Fruit fly (Drosophila melanogaster) whole organism, prepupa: ENCODE measurements around the gene CG7789.

ENCODE experiments used
- Blimp-1 ChIP-seq: fragments of 200-800 bp; sonication (Bioruptor generic); optimal IDR thresholded peaks from 3 replicates; lab custom pipeline; 2017; ENCODE audit warnings: missing biosample characterization, missing genetic modification characterization, mild to moderate bottlenecking, moderate library complexity, missing genetic modification reagents
- CG10631 ChIP-seq: fragments of 200-800 bp; sonication (Bioruptor generic); optimal IDR thresholded peaks from 2 replicates; lab custom pipeline; 2016; ENCODE audit warnings: missing biosample characterization, missing genetic modification characterization
- CG10669 ChIP-seq: fragments of 200-800 bp; sonication (Bioruptor generic); optimal IDR thresholded peaks from 3 replicates; lab custom pipeline; 2018; ENCODE audit warnings: missing biosample characterization, mild to moderate bottlenecking, missing genetic modification characterization, moderate library complexity
- CG11294 ChIP-seq: fragments of 200-800 bp; sonication (Bioruptor generic); IDR thresholded peaks from 2 replicates; pipeline ENCODE4 v1.3.6; 2022; ENCODE audit warnings: missing biosample characterization, missing genetic modification characterization
- CG15336 ChIP-seq: fragments of 200-800 bp; sonication (Bioruptor generic); IDR thresholded peaks from 2 replicates; pipeline ENCODE4 v1.3.6; 2022; ENCODE audit warnings: missing biosample characterization, missing genetic modification characterization
- CG31627 ChIP-seq: fragments of 200-800 bp; sonication (Bioruptor generic); optimal IDR thresholded peaks from 3 replicates; lab custom pipeline; 2016; ENCODE audit warnings: missing biosample characterization, missing genetic modification characterization
- CG32006 ChIP-seq: fragments of 200-800 bp; sonication (Bioruptor generic); optimal IDR thresholded peaks from 3 replicates; lab custom pipeline; 2017; ENCODE audit warnings: missing biosample characterization, mild to moderate bottlenecking, missing genetic modification characterization
- CG34406 ChIP-seq: fragments of 200-800 bp; sonication (Bioruptor generic); optimal IDR thresholded peaks from 3 replicates; lab custom pipeline; 2016; ENCODE audit warnings: missing biosample characterization, missing genetic modification characterization
- CG3919 ChIP-seq: fragments of 200-800 bp; sonication (Bioruptor generic); optimal IDR thresholded peaks from 3 replicates; lab custom pipeline; 2016; ENCODE audit warnings: missing biosample characterization, missing genetic modification characterization
- CG6163 ChIP-seq: fragments of 200-800 bp; sonication (Bioruptor generic); IDR thresholded peaks from 3 replicates; pipeline ENCODE4 v1.3.6; 2022; ENCODE audit warnings: missing biosample characterization, missing genetic modification characterization
- CG6276 ChIP-seq: fragments of 200-800 bp; sonication (Bioruptor generic); optimal IDR thresholded peaks from 2 replicates; lab custom pipeline; 2017; ENCODE audit warnings: missing biosample characterization, mild to moderate bottlenecking, missing genetic modification characterization
- CG6792 ChIP-seq: fragments of 200-800 bp; sonication (Bioruptor generic); optimal IDR thresholded peaks from 3 replicates; lab custom pipeline; 2016; ENCODE audit warnings: missing biosample characterization, missing genetic modification characterization
- CG6854 ChIP-seq: fragments of 200-800 bp; sonication (Bioruptor generic); optimal IDR thresholded peaks from 2 replicates; lab custom pipeline; 2017; ENCODE audit warnings: missing biosample characterization, mild to moderate bottlenecking, missing genetic modification characterization
- CG7368 ChIP-seq: fragments of 200-800 bp; sonication (Bioruptor generic); optimal IDR thresholded peaks from 3 replicates; lab custom pipeline; 2016; ENCODE audit warnings: missing biosample characterization, missing genetic modification characterization
- CG8119 ChIP-seq: fragments of 200-800 bp; sonication (Bioruptor generic); IDR thresholded peaks from 3 replicates; pipeline ENCODE4 v1.3.6; 2022; ENCODE audit warnings: missing biosample characterization, missing genetic modification characterization
- CG8319 ChIP-seq: fragments of 200-800 bp; sonication (Bioruptor generic); optimal IDR thresholded peaks from 3 replicates; lab custom pipeline; 2016; ENCODE audit warnings: missing biosample characterization, missing genetic modification characterization
- CG8632 ChIP-seq: fragments of 200-800 bp; sonication (Bioruptor generic); optimal IDR thresholded peaks from 3 replicates; lab custom pipeline; 2016; ENCODE audit warnings: missing biosample characterization, missing genetic modification characterization
- CG9139 ChIP-seq: fragments of 200-800 bp; sonication (Bioruptor generic); optimal IDR thresholded peaks from 3 replicates; lab custom pipeline; 2017; ENCODE audit warnings: missing biosample characterization, mild to moderate bottlenecking, missing genetic modification characterization
- Eip75B ChIP-seq: fragments of 200-800 bp; sonication (Bioruptor generic); optimal IDR thresholded peaks from 3 replicates; lab custom pipeline; 2016; ENCODE audit warnings: missing biosample characterization, missing genetic modification characterization
- Eip78C ChIP-seq: fragments of 200-800 bp; sonication (Bioruptor generic); peaks from one replicate; lab custom pipeline; 2016; ENCODE audit warnings: missing biosample characterization, missing genetic modification characterization
- Eip93F ChIP-seq: fragments of 200-800 bp; sonication (Bioruptor generic); optimal IDR thresholded peaks from 2 replicates; lab custom pipeline; 2016; ENCODE audit warnings: missing biosample characterization, mild to moderate bottlenecking, missing genetic modification characterization
- Gug ChIP-seq: fragments of 200-800 bp; sonication (Bioruptor generic); IDR thresholded peaks from 2 replicates; pipeline ENCODE4 v1.3.6; 2022; ENCODE audit warnings: missing biosample characterization, missing genetic modification characterization
- Hr38 ChIP-seq: sonication (Bioruptor generic); optimal IDR thresholded peaks from 2 replicates; lab custom pipeline; 2016; ENCODE audit warnings: missing biosample characterization, missing genetic modification characterization
- Hr4 ChIP-seq: fragments of 200-800 bp; sonication (Bioruptor generic); optimal IDR thresholded peaks from 3 replicates; lab custom pipeline; 2016; ENCODE audit warnings: missing biosample characterization, missing genetic modification characterization
- Lpt ChIP-seq: fragments of 200-800 bp; sonication (Bioruptor generic); optimal IDR thresholded peaks from 3 replicates; lab custom pipeline; 2016; ENCODE audit warnings: missing biosample characterization, missing genetic modification characterization
- Met ChIP-seq: fragments of 200-800 bp; sonication (Bioruptor generic); optimal IDR thresholded peaks from 3 replicates; lab custom pipeline; 2016; ENCODE audit warnings: missing biosample characterization, missing genetic modification characterization
- OdsH ChIP-seq: fragments of 200-800 bp; sonication (Bioruptor generic); optimal IDR thresholded peaks from 3 replicates; lab custom pipeline; 2016; ENCODE audit warnings: missing biosample characterization, missing genetic modification characterization
- achi ChIP-seq: fragments of 200-800 bp; sonication (Bioruptor generic); optimal IDR thresholded peaks from 3 replicates; lab custom pipeline; 2016; ENCODE audit warnings: missing biosample characterization, missing genetic modification characterization
- acj6 ChIP-seq: fragments of 200-800 bp; sonication (Bioruptor generic); optimal IDR thresholded peaks from 3 replicates; lab custom pipeline; 2016; ENCODE audit warnings: missing biosample characterization, missing genetic modification characterization
- cyc ChIP-seq: fragments of 200-800 bp; sonication (Bioruptor generic); optimal IDR thresholded peaks from 3 replicates; lab custom pipeline; 2016; ENCODE audit warnings: missing biosample characterization, missing genetic modification characterization
- dac ChIP-seq: fragments of 200-800 bp; sonication (Bioruptor generic); optimal IDR thresholded peaks from 2 replicates; lab custom pipeline; 2017; ENCODE audit warnings: missing biosample characterization, mild to moderate bottlenecking, missing genetic modification characterization
- eg ChIP-seq: fragments of 200-800 bp; sonication (Bioruptor generic); IDR thresholded peaks from 3 replicates; pipeline ENCODE4 v1.3.6; 2022; ENCODE audit warnings: missing biosample characterization, missing genetic modification characterization
- esn ChIP-seq: fragments of 200-800 bp; sonication (Bioruptor generic); optimal IDR thresholded peaks from 2 replicates; lab custom pipeline; 2016; ENCODE audit warnings: missing biosample characterization, mild to moderate bottlenecking, missing genetic modification characterization, moderate library complexity
- fd59A ChIP-seq: fragments of 200-800 bp; sonication (Bioruptor generic); optimal IDR thresholded peaks from 2 replicates; lab custom pipeline; 2017; ENCODE audit warnings: missing biosample characterization, mild to moderate bottlenecking, missing genetic modification characterization, missing genetic modification reagents
- lz ChIP-seq: fragments of 200-800 bp; sonication (Bioruptor generic); optimal IDR thresholded peaks from 3 replicates; lab custom pipeline; 2016; ENCODE audit warnings: missing biosample characterization, missing genetic modification characterization
- pdm3 ChIP-seq: fragments of 200-800 bp; sonication (Bioruptor generic); optimal IDR thresholded peaks from 3 replicates; lab custom pipeline; 2016; ENCODE audit warnings: missing biosample characterization, missing genetic modification characterization
- spab ChIP-seq: fragments of 200-800 bp; sonication (Bioruptor generic); optimal IDR thresholded peaks from 2 replicates; lab custom pipeline; 2017; ENCODE audit warnings: missing biosample characterization, mild to moderate bottlenecking, missing genetic modification characterization, missing genetic modification reagents
- svp ChIP-seq: fragments of 200-800 bp; sonication (Bioruptor generic); peaks from one replicate; lab custom pipeline; 2016; ENCODE audit warnings: missing biosample characterization, missing genetic modification characterization
- topi ChIP-seq: fragments of 200-800 bp; sonication (Bioruptor generic); optimal IDR thresholded peaks from 3 replicates; lab custom pipeline; 2016; ENCODE audit warnings: missing biosample characterization, missing genetic modification characterization
- vri ChIP-seq: fragments of 200-800 bp; sonication (Bioruptor generic); optimal IDR thresholded peaks from 3 replicates; lab custom pipeline; 2016; ENCODE audit warnings: missing biosample characterization, mild to moderate bottlenecking, missing genetic modification characterization

CG7789 gene

DNA sequence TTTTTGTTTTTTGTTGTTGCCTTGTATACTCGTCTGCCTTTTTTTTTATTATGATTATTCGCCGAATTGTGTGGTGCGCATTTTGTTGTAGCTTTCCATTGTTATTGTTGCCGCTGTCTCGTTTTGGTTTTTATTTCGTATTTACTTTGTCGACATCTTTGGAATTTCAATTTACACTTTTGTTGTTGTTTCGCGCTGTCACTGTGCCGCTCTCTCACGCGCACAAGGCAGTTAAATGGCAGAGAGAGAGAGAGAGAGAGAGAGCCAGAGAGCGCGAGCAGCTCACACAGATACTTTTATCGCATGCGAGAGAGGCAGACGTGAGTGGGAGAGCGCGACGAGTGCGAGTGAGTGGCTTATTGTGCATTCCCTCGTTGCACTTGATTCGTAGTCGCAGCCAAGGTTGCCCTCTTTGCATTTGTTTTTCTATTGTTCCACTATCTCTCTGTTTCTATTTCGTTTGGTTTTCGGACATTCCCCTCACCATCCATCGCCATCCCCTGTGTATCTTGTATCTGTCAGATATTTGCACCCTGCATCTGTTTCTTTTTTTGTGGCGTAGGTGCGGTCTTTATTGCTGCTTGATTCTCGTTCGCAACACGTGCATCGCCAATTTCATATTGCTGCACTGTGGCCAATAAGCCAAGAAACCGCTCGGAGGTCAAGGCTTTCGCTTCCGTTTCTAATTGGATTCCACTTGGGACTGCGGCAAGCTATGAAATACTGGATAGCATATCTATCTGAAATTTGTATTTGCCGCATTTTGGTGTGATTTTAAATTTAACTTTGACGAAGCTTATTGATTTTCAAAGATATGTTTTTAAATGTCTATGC lies 28.4 kb upstream of the CG7789 start (continued):
- TF ChIP-seq CG6276 (GFP tag; lab: Kevin White, UChicago) (no peak), cyc (GFP tag; lab: Kevin White, UChicago) (no peak), CG8319 (no peak), Hr38 (GFP tag; lab: Kevin White, UChicago) (no peak), CG32006 (GFP tag; lab: Kevin White, UChicago) (no peak), CG6163 (GFP tag; lab: Robert Waterston, UW) (peak; percentile 54), vri (GFP tag; lab: Kevin White, UChicago) (peak; percentile 58), acj6 (GFP tag; lab: Kevin White, UChicago) (no peak), achi (GFP tag; lab: Kevin White, UChicago) (peak; percentile 66), CG34406 (no peak), Met (GFP tag; lab: Kevin White, UChicago) (no peak), CG7368 (GFP tag; lab: Kevin White, UChicago) (no peak), pdm3 (GFP tag; lab: Kevin White, UChicago) (no peak), topi (no peak)

DNA sequence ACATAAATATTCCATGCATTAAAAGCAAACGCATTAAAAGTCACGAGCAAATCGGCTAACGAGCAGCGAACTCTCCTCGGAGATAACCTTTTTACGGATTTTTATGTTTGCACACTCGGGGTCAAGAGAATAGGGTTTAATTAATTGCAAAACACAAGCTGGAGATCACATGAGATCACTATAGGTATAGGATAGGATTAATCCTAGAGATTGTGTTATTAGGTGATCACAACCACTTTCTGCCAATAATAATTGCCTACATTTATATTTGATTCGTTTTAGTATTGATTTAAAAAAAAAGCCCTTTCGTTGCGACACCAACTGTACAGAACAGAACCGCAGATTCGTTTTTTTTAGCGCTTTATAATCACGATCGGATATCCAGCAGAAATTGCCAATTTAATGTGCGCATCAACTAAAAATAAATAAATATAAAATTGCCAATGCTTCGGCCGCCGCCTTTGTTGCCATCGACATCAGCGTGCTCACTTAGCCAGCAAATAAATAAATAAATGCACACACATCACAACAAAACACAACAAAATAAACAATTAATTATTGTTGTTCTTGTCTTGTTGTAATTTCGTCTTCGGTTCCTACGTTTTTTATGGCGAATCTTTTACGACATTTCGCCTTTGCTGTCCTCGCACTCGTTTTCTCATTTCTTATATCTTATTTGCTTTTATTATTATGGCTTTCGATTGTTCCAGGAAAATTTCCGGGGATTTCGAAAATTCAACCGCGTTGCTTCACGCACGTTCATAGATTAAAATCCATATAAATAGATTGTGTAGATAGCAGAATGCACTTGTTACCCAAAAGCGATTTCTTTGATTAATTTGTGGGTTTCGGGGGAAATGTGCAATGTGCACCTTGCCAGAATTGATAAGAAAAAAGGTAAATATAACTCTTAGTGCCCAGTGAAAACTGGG lies 27.0 kb upstream of the CG7789 start:
- peak; percentile 87 for TF ChIP-seq svp
- TF ChIP-seq cyc (GFP tag; lab: Kevin White, UChicago) = peak; percentile 25
- peak; percentile 6 for TF ChIP-seq Met (GFP tag; lab: Kevin White, UChicago)
- TF ChIP-seq Eip75B (GFP tag; lab: Kevin White, UChicago) = peak; percentile 8
- TF ChIP-seq fd59A (GFP tag; lab: Kevin White, UChicago) = no peak
- peak; percentile 31 for TF ChIP-seq CG3919 (GFP tag; lab: Kevin White, UChicago)
- TF ChIP-seq CG6854 (GFP tag; lab: Kevin White, UChicago) = peak; percentile 26
- TF ChIP-seq spab (GFP tag; lab: Kevin White, UChicago) = peak; percentile 5
- TF ChIP-seq vri (GFP tag; lab: Kevin White, UChicago) = no peak
- peak; percentile 42 for TF ChIP-seq topi
- no peak for TF ChIP-seq CG9139
- peak; percentile 70 for TF ChIP-seq Eip93F
- TF ChIP-seq esn (GFP tag; lab: Kevin White, UChicago) = peak; percentile 29
- TF ChIP-seq Eip78C (GFP tag; lab: Kevin White, UChicago) = peak; percentile 83
- TF ChIP-seq lz (GFP tag; lab: Kevin White, UChicago) = peak; percentile 10
- TF ChIP-seq, all 60 proteins: peak for 12

dm6 chr3R:29777213-29777612 lies 25.8 kb upstream of the CG7789 start:
- peak; percentile 13 for TF ChIP-seq Eip78C (GFP tag; lab: Kevin White, UChicago)
- 0 out of 3 replicates have a peak, but pooled peaks have one; percentile 20 for TF ChIP-seq eg
- no peak for TF ChIP-seq OdsH
- TF ChIP-seq dac = no peak
- TF ChIP-seq svp = peak; percentile 40

DNA sequence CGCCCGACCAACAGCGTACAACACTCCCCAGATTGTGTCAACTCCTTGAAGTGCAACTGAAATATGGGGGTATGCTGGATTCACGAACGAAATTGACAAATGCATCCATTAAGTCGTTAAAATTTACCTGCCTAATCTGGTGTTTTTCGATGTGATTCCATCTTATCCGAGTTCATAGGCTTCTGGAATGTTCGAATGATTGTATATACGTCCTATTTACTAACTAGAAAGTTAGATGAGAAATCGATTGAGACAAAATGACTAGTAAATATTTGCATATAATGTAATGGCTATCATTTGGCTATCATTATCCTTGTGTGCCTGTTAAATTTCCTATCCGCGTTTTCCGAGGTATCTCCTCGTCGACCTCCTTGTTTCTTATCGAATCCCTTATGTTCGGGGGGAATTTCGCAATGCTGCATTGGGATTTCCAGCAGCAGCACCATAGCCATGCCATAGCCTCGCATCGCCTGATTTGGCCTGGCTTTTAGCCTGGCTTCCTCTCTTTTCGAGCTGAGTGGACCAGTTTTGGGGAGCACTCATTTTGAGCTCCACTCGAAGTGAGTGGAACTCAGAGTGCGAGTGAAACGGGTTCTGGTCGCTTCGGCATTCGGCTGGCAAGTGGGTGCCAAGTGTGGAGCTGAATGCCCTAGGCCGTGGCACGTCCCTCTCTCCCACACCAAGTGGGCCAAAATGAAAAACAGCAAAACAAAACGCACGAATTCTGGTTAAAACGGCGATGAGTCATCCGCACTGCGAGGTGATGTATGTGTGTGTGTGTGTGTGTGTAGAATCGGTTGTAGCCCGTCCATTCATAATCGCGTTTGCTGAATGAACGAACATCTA lies 24.6 kb upstream of the CG7789 start:
- TF ChIP-seq CG31627 (GFP tag; lab: Kevin White, UChicago) = peak; percentile 65
- TF ChIP-seq CG8119 (GFP tag; lab: Robert Waterston, UW) = no peak
- peak; percentile 64 for TF ChIP-seq OdsH
- peak; percentile 39 for TF ChIP-seq Hr4 (GFP tag; lab: Kevin White, UChicago)
- peak; percentile 42 for TF ChIP-seq CG32006 (GFP tag; lab: Kevin White, UChicago)
- TF ChIP-seq CG10631 = peak; percentile 63
- peak; percentile 64 for TF ChIP-seq Eip75B (GFP tag; lab: Kevin White, UChicago)
- TF ChIP-seq Blimp-1 (GFP tag; lab: Kevin White, UChicago) = peak; percentile 36
- TF ChIP-seq fd59A (GFP tag; lab: Kevin White, UChicago) = peak; percentile 57
- TF ChIP-seq CG15336 (GFP tag; lab: Robert Waterston, UW) = no peak
- peak; percentile 56 for TF ChIP-seq CG8632
- TF ChIP-seq Gug = no peak
- peak; percentile 22 for TF ChIP-seq CG9139
- TF ChIP-seq CG6163 (GFP tag; lab: Robert Waterston, UW) = peak; percentile 53; the same call in 2 of the 3 replicates
- no peak for TF ChIP-seq CG11294 (GFP tag; lab: Robert Waterston, UW)
- peak; percentile 54 for TF ChIP-seq CG10669 (GFP tag; lab: Kevin White, UChicago)
- peak; percentile 20 for TF ChIP-seq Lpt (GFP tag; lab: Kevin White, UChicago)
- no peak for TF ChIP-seq dac
- peak; percentile 80 for TF ChIP-seq esn (GFP tag; lab: Kevin White, UChicago)
- peak; percentile 56 for TF ChIP-seq achi (GFP tag; lab: Kevin White, UChicago)
- TF ChIP-seq CG6792 (GFP tag; lab: Kevin White, UChicago) = peak; percentile 45
